Worm (Caenorhabditis elegans): ENCODE measurements around the gene Y45F10C.6.

- TF ChIP-seq unc-62 (GFP tag; optimal IDR thresholded peaks at IDR 0.05) (no peak), daf-12 (tag; optimal IDR thresholded peaks at IDR 0.05) (no peak), unc-39 (tag; optimal IDR thresholded peaks at IDR 0.05) (no peak), nhr-43 (tag; optimal IDR thresholded peaks at IDR 0.05; ENCODE audit: poor library complexity, severe bottlenecking) (no peak), snpc-4 (tag; optimal IDR thresholded peaks at IDR 0.05) (no peak), ztf-11 (tag; optimal IDR thresholded peaks at IDR 0.05) (no peak), ZK546.5 (tag; optimal IDR thresholded peaks at IDR 0.05) (no peak), pqm-1 (tag; optimal IDR thresholded peaks at IDR 0.05) (no peak), pha-4 (tag; optimal IDR thresholded peaks at IDR 0.05) (no peak), tbx-2 (tag; optimal IDR thresholded peaks at IDR 0.05) (no peak), jun-1 (tag; optimal IDR thresholded peaks at IDR 0.05) (no peak)
These were observed 32.7 kb downstream of the Y45F10C.6 start for ce11 chrIV:13684827-13685226.

All from whole organism, L3 larva.